Worm (Caenorhabditis elegans) whole organism, midembryonic: Measurements from ENCODE around the gene T01G5.6.

Source experiments
- T22C8.4 ChIP-seq: fragments of 200-800 bp; sonication (Bioruptor generic); IDR thresholded peaks from 2 replicates; pipeline ENCODE4 v1.3.6; 2022; ENCODE audit warnings: missing genetic modification characterization, missing compliant biosample characterization
- cog-1 ChIP-seq: sonication (generic microtip); optimal IDR thresholded peaks from 2 replicates; lab custom pipeline; 2016; ENCODE audit warnings: missing genetic modification characterization, missing compliant biosample characterization
- flt-1 ChIP-seq: fragments of 200-800 bp; sonication (Bioruptor generic); IDR thresholded peaks from 2 replicates; pipeline ENCODE4 v1.3.6; 2022; ENCODE audit warnings: missing genetic modification characterization, missing compliant biosample characterization
- klf-2 ChIP-seq: fragments of 200-800 bp; sonication (Bioruptor generic); conservative IDR thresholded peaks from 2 replicates; pipeline ENCODE4 v1.3.6; 2022; ENCODE audit warnings: missing genetic modification reagents, missing genetic modification characterization, missing compliant biosample characterization
- med-1 ChIP-seq: sonication (generic microtip); optimal IDR thresholded peaks from 2 replicates; lab custom pipeline; 2017; ENCODE audit warnings: missing genetic modification characterization, mild to moderate bottlenecking, missing compliant biosample characterization, antibody characterized with exemption, missing genetic modification reagents; ENCODE audit not compliant: insufficient read depth
- ref-1 ChIP-seq: fragments of 200-800 bp; sonication (Bioruptor generic); conservative IDR thresholded peaks from 2 replicates; pipeline ENCODE4 v1.3.6; 2022; ENCODE audit warnings: missing genetic modification reagents, missing genetic modification characterization, missing compliant biosample characterization
- tab-1 ChIP-seq: fragments of 200-800 bp; sonication (Bioruptor generic); IDR thresholded peaks from 2 replicates; pipeline ENCODE4 v1.3.6; 2022; ENCODE audit warnings: missing genetic modification characterization, missing compliant biosample characterization
- ztf-23 ChIP-seq: fragments of 200-800 bp; sonication (Bioruptor generic); IDR thresholded peaks from 2 replicates; pipeline ENCODE4 v1.3.6; 2022; ENCODE audit warnings: missing genetic modification reagents, missing genetic modification characterization, missing compliant biosample characterization
- ztf-29 ChIP-seq: fragments of 200-800 bp; sonication (Bioruptor generic); IDR thresholded peaks from 2 replicates; pipeline ENCODE4 v1.3.6; 2022; ENCODE audit warnings: missing genetic modification reagents, missing genetic modification characterization, missing compliant biosample characterization

The T01G5.6 gene

ce11 chrV:15089438-15089837, 24.5 kb downstream of the T01G5.6 start, which contains the start of the genes C01G10.5 and C01G10.4:
Gene C01G10.5 (minus strand): TSS chrV:15089538.
Gene C01G10.4 (plus strand): TSS chrV:15089740.
- TF ChIP-seq ztf-29 (GFP tag; lab: Robert Waterston, UW) = no peak
- no peak for TF ChIP-seq T22C8.4 (GFP tag; lab: Robert Waterston, UW)
- TF ChIP-seq cog-1 = no peak
- no peak for TF ChIP-seq flt-1 (GFP tag; lab: Robert Waterston, UW)
- TF ChIP-seq ref-1 = no peak
- no peak for TF ChIP-seq klf-2 (GFP tag; lab: Robert Waterston, UW)
- no peak for TF ChIP-seq med-1 (GFP tag; lab: Kevin White, UChicago)

- TF ChIP-seq klf-2 (GFP tag; lab: Robert Waterston, UW) (no peak), ref-1 (no peak), flt-1 (GFP tag; lab: Robert Waterston, UW) (no peak), med-1 (GFP tag; lab: Kevin White, UChicago) (no peak), tab-1 (GFP tag; lab: Robert Waterston, UW) (no peak), ztf-23 (GFP tag; lab: Robert Waterston, UW) (no peak)
Measured at ce11 chrV:15088613-15089012, 25.3 kb downstream of the T01G5.6 start, which contains the start of gene C01G10.18. Gene C01G10.18 (minus strand): TSS chrV:15088713.

ce11 chrV:15087207-15087706, 26.6 kb downstream of the T01G5.6 start, which contains the start of the genes C01G10.15 and C01G10.6:
Gene C01G10.15 (minus strand): TSS chrV:15087307.
Gene C01G10.6 (plus strand): TSS chrV:15087656.
- TF ChIP-seq tab-1 (GFP tag; lab: Robert Waterston, UW) (no peak), ztf-23 (GFP tag; lab: Robert Waterston, UW) (no peak), flt-1 (GFP tag; lab: Robert Waterston, UW) (no peak), ztf-29 (GFP tag; lab: Robert Waterston, UW) (no peak), med-1 (GFP tag; lab: Kevin White, UChicago) (no peak), ref-1 (no peak)

- no peak for TF ChIP-seq ztf-29 (GFP tag; lab: Robert Waterston, UW)
- TF ChIP-seq cog-1 = peak; percentile 83
- TF ChIP-seq ztf-23 (GFP tag; lab: Robert Waterston, UW) = peak; percentile 89
- no peak for TF ChIP-seq med-1 (GFP tag; lab: Kevin White, UChicago)
- TF ChIP-seq flt-1 (GFP tag; lab: Robert Waterston, UW) = peak; percentile 77
- TF ChIP-seq tab-1 (GFP tag; lab: Robert Waterston, UW) = no peak
- no peak for TF ChIP-seq ref-1
- no peak for TF ChIP-seq T22C8.4 (GFP tag; lab: Robert Waterston, UW)
Measured at ce11 chrV:15085335-15085800, 28.5 kb downstream of the T01G5.6 start, which contains the start of the genes ahsa-1 and C01G10.7. Gene ahsa-1 (minus strand): TSS chrV:15085385. Gene C01G10.7 (plus strand): TSS chrV:15085747.

ce11 chrV:15083659-15084058, 30.2 kb downstream of the T01G5.6 start:
- TF ChIP-seq med-1 (GFP tag; lab: Kevin White, UChicago) = no peak
- TF ChIP-seq tab-1 (GFP tag; lab: Robert Waterston, UW) = no peak
- no peak for TF ChIP-seq T22C8.4 (GFP tag; lab: Robert Waterston, UW)
- TF ChIP-seq cog-1 = no peak
- no peak for TF ChIP-seq ztf-23 (GFP tag; lab: Robert Waterston, UW)
- TF ChIP-seq klf-2 (GFP tag; lab: Robert Waterston, UW) = no peak
- no peak for TF ChIP-seq flt-1 (GFP tag; lab: Robert Waterston, UW)
- TF ChIP-seq ztf-29 (GFP tag; lab: Robert Waterston, UW) = no peak
- no peak for TF ChIP-seq ref-1

- TF ChIP-seq flt-1 (GFP tag; lab: Robert Waterston, UW) = 0 out of 2 replicates have a peak, but pooled peaks have one; percentile 10
- no peak for TF ChIP-seq ref-1
Measured at ce11 chrV:15082291-15082690, 31.6 kb downstream of the T01G5.6 start, which contains the start of the genes C01G10.10 and C01G10.9. Gene C01G10.10 (minus strand): TSS chrV:15082441. Gene C01G10.9 (plus strand): TSS chrV:15082530.

ce11 chrV:15078560-15078959, 35.3 kb downstream of the T01G5.6 start:
- TF ChIP-seq tab-1 (GFP tag; lab: Robert Waterston, UW) (no peak), flt-1 (GFP tag; lab: Robert Waterston, UW) (no peak), med-1 (GFP tag; lab: Kevin White, UChicago) (no peak), ztf-23 (GFP tag; lab: Robert Waterston, UW) (no peak), ref-1 (no peak)

- TF ChIP-seq ztf-29 (GFP tag; lab: Robert Waterston, UW) = no peak
- no peak for TF ChIP-seq ztf-23 (GFP tag; lab: Robert Waterston, UW)
- TF ChIP-seq cog-1 = no peak
- no peak for TF ChIP-seq ref-1
- no peak for TF ChIP-seq tab-1 (GFP tag; lab: Robert Waterston, UW)
- no peak for TF ChIP-seq klf-2 (GFP tag; lab: Robert Waterston, UW)
- TF ChIP-seq T22C8.4 (GFP tag; lab: Robert Waterston, UW) = no peak
- TF ChIP-seq flt-1 (GFP tag; lab: Robert Waterston, UW) = no peak
- no peak for TF ChIP-seq med-1 (GFP tag; lab: Kevin White, UChicago)
Measured at ce11 chrV:15074907-15075306, 39.0 kb downstream of the T01G5.6 start.

ce11 chrV:15072738-15073137, 41.2 kb downstream of the T01G5.6 start:
- TF ChIP-seq med-1 (GFP tag; lab: Kevin White, UChicago) = no peak
- TF ChIP-seq cog-1 = no peak
- TF ChIP-seq klf-2 (GFP tag; lab: Robert Waterston, UW) = no peak
- no peak for TF ChIP-seq tab-1 (GFP tag; lab: Robert Waterston, UW)
- TF ChIP-seq flt-1 (GFP tag; lab: Robert Waterston, UW) = 0 out of 2 replicates have a peak, but pooled peaks have one; percentile 37
- no peak for TF ChIP-seq ztf-29 (GFP tag; lab: Robert Waterston, UW)
- TF ChIP-seq ztf-23 (GFP tag; lab: Robert Waterston, UW) = peak; percentile 53; the same call in 1 of the 2 replicates
- TF ChIP-seq ref-1 = no peak
- no peak for TF ChIP-seq T22C8.4 (GFP tag; lab: Robert Waterston, UW)
